Worm (Caenorhabditis elegans) whole organism, L4 larva: ENCODE data around the gene mep-1.

ENCODE experiments used
- D1046.2 ChIP-seq: fragments of 200-800 bp; sonication (Bioruptor generic); IDR thresholded peaks from 2 replicates; pipeline ENCODE4 v1.3.6; 2022; ENCODE audit warnings: missing genetic modification characterization, missing compliant biosample characterization
- F10B5.3 ChIP-seq: sonication (generic microtip); optimal IDR thresholded peaks from 2 replicates; lab custom pipeline; 2016; ENCODE audit warnings: mild to moderate bottlenecking, missing genetic modification characterization, missing compliant biosample characterization
- F26F4.8 ChIP-seq: fragments of 200-800 bp; sonication (Bioruptor generic); conservative IDR thresholded peaks from 2 replicates; pipeline ENCODE4 v1.3.6; 2022; ENCODE audit warnings: missing genetic modification characterization, missing compliant biosample characterization
- F37D6.2 ChIP-seq: sonication (generic microtip); optimal IDR thresholded peaks from 2 replicates; lab custom pipeline; 2016; ENCODE audit warnings: mild to moderate bottlenecking, missing genetic modification characterization, missing compliant biosample characterization
- T26A8.4 ChIP-seq: fragments of 200-800 bp; sonication (Bioruptor generic); IDR thresholded peaks from 2 replicates; pipeline ENCODE4 v1.3.6; 2022; ENCODE audit warnings: missing genetic modification characterization, missing compliant biosample characterization
- Y5F2A.4 ChIP-seq: fragments of 200-800 bp; sonication (Bioruptor generic); optimal IDR thresholded peaks from 2 replicates; lab custom pipeline; 2018; ENCODE audit warnings: mild to moderate bottlenecking, missing genetic modification characterization, missing compliant biosample characterization
- aha-1 ChIP-seq: fragments of 150-350 bp; peaks from one replicate; lab custom pipeline; 2014; ENCODE audit warnings: missing biosample characterization, missing genetic modification characterization
- aly-2 ChIP-seq: sonication (generic microtip); optimal IDR thresholded peaks from 2 replicates; lab custom pipeline; 2018; ENCODE audit warnings: missing biosample characterization, missing genetic modification characterization
- ama-1 ChIP-seq: fragments of 150-350 bp; optimal IDR thresholded peaks from 2 replicates; lab custom pipeline; 2014; ENCODE audit warnings: inconsistent platforms, mixed read lengths
- arid-1 ChIP-seq: fragments of 200-800 bp; sonication (Bioruptor generic); conservative IDR thresholded peaks from 2 replicates; pipeline ENCODE4 v1.3.6; 2022; ENCODE audit warnings: missing genetic modification reagents, missing genetic modification characterization, missing compliant biosample characterization
- attf-4 ChIP-seq: sonication (generic microtip); optimal IDR thresholded peaks from 3 replicates; lab custom pipeline; 2017; ENCODE audit warnings: missing biosample characterization, missing genetic modification characterization
- ceh-20 ChIP-seq: fragments of 200-800 bp; sonication (Bioruptor generic); IDR thresholded peaks from 2 replicates; pipeline ENCODE4 v1.3.6; 2022; ENCODE audit warnings: missing genetic modification reagents, missing genetic modification characterization, missing compliant biosample characterization
- ceh-28 ChIP-seq: fragments of 150-350 bp; optimal IDR thresholded peaks from 2 replicates; lab custom pipeline; 2014; ENCODE audit warnings: missing biosample characterization, missing genetic modification reagents, missing genetic modification characterization
- ces-1 ChIP-seq: fragments of 150-350 bp; sonication (generic microtip); optimal IDR thresholded peaks from 4 replicates; lab custom pipeline; 2014; ENCODE audit warnings: missing biosample characterization, missing genetic modification reagents, missing genetic modification characterization
- daf-16 ChIP-seq, 3 experiments: sonication (generic microtip); optimal IDR thresholded peaks; 2 replicates each; lab custom pipeline; 2016 to 2017; ENCODE audit warnings: missing genetic modification characterization in 3 of 3, missing genetic modification reagents in 3 of 3, mild to moderate bottlenecking in 2 of 3, missing compliant biosample characterization in 2 of 3, missing biosample characterization in 1 of 3, moderate library complexity in 1 of 3
- dpl-1 ChIP-seq: fragments of 150-350 bp; optimal IDR thresholded peaks from 2 replicates; lab custom pipeline; 2014; ENCODE audit warnings: missing biosample characterization, missing genetic modification reagents, missing genetic modification characterization
- dve-1 ChIP-seq: sonication (generic microtip); optimal IDR thresholded peaks from 2 replicates; lab custom pipeline; 2017; ENCODE audit warnings: antibody characterized with exemption, mild to moderate bottlenecking, missing genetic modification characterization, missing compliant biosample characterization; ENCODE audit not compliant: insufficient read depth
- egl-43 ChIP-seq: fragments of 200-800 bp; sonication (Bioruptor generic); IDR thresholded peaks from 2 replicates; pipeline ENCODE4 v1.3.6; 2022; ENCODE audit warnings: missing genetic modification reagents, missing genetic modification characterization, missing compliant biosample characterization
- gei-8 ChIP-seq: fragments of 200-800 bp; sonication (Bioruptor generic); optimal IDR thresholded peaks from 2 replicates; lab custom pipeline; 2018; ENCODE audit warnings: mild to moderate bottlenecking, missing genetic modification characterization, missing compliant biosample characterization
- hlh-30 ChIP-seq: sonication (generic microtip); optimal IDR thresholded peaks from 2 replicates; lab custom pipeline; 2017; ENCODE audit warnings: antibody characterized with exemption, mild to moderate bottlenecking, missing genetic modification characterization, missing compliant biosample characterization; ENCODE audit not compliant: insufficient read depth
- hmg-1.1 ChIP-seq: fragments of 200-800 bp; sonication (Bioruptor generic); IDR thresholded peaks from 2 replicates; pipeline ENCODE4 v1.3.6; 2022; ENCODE audit warnings: missing genetic modification reagents, missing genetic modification characterization, missing compliant biosample characterization
- lim-7 ChIP-seq: fragments of 200-800 bp; sonication (Bioruptor generic); IDR thresholded peaks from 2 replicates; pipeline ENCODE4 v1.3.6; 2022; ENCODE audit warnings: missing genetic modification characterization, missing compliant biosample characterization
- lin-13 ChIP-seq: fragments of 150-350 bp; optimal IDR thresholded peaks from 2 replicates; lab custom pipeline; 2014; ENCODE audit warnings: missing biosample characterization, missing genetic modification reagents, missing genetic modification characterization
- madf-5 ChIP-seq, 2 experiments: fragments of 200-800 bp; sonication (Bioruptor generic); IDR thresholded peaks; 2 replicates each; pipeline ENCODE4 v1.3.6; 2022; ENCODE audit warnings: missing compliant biosample characterization in 2 of 2, missing genetic modification characterization in 2 of 2
- mep-1 ChIP-seq: fragments of 150-350 bp; sonication (generic microtip); optimal IDR thresholded peaks from 3 replicates; lab custom pipeline; 2014; ENCODE audit warnings: missing biosample characterization, missing genetic modification characterization
- mes-2 ChIP-seq: sonication (generic microtip); optimal IDR thresholded peaks from 2 replicates; lab custom pipeline; 2016; ENCODE audit warnings: missing genotype, mild to moderate bottlenecking, missing genetic modification characterization, missing compliant biosample characterization; ENCODE audit not compliant: poor library complexity, severe bottlenecking
- nhr-28 ChIP-seq: fragments of 150-350 bp; optimal IDR thresholded peaks from 2 replicates; lab custom pipeline; 2014; ENCODE audit warnings: missing biosample characterization, missing genetic modification characterization
- nhr-48 ChIP-seq: sonication (generic microtip); optimal IDR thresholded peaks from 2 replicates; lab custom pipeline; 2016; ENCODE audit warnings: mild to moderate bottlenecking, missing genetic modification characterization, missing compliant biosample characterization
- pha-4 ChIP-seq, 2 experiments: fragments of 150-350 bp in 1 of 2; fragments of 200-800 bp in 1 of 2; sonication (Bioruptor generic) in 1 of 2; IDR thresholded peaks in 1 of 2; optimal IDR thresholded peaks in 1 of 2; 2 replicates each; pipeline versions ENCODE4 v1.3.6 to Lab custom; 2014 to 2022; ENCODE audit warnings: missing genetic modification characterization in 2 of 2, missing genetic modification reagents in 2 of 2, missing biosample characterization in 1 of 2, missing compliant biosample characterization in 1 of 2
- sdz-12 ChIP-seq: fragments of 200-800 bp; sonication (Bioruptor generic); optimal IDR thresholded peaks from 2 replicates; lab custom pipeline; 2018; ENCODE audit warnings: mild to moderate bottlenecking, missing genetic modification characterization, missing compliant biosample characterization
- spr-3 ChIP-seq: fragments of 200-800 bp; sonication (Bioruptor generic); optimal IDR thresholded peaks from 2 replicates; lab custom pipeline; 2018; ENCODE audit warnings: mild to moderate bottlenecking, missing genetic modification characterization, missing compliant biosample characterization
- tra-1 ChIP-seq: fragments of 200-800 bp; sonication (Bioruptor generic); IDR thresholded peaks from 2 replicates; pipeline ENCODE4 v1.3.6; 2022; ENCODE audit warnings: missing genetic modification reagents, missing genetic modification characterization, missing compliant biosample characterization
- unc-62 ChIP-seq, 3 experiments: fragments of 150-350 bp in 1 of 3; sonication (generic microtip); optimal IDR thresholded peaks in 2 of 3; peaks in 1 of 3; 1 replicate in 1 of 3; 2 replicates in 2 of 3; lab custom pipeline; 2014 to 2017; ENCODE audit warnings: missing biosample characterization in 3 of 3, missing genetic modification characterization in 3 of 3, missing genetic modification reagents in 3 of 3, missing genotype in 1 of 3
- zag-1 ChIP-seq: fragments of 150-350 bp; optimal IDR thresholded peaks from 2 replicates; lab custom pipeline; 2014; ENCODE audit warnings: missing biosample characterization, missing genetic modification characterization
- zfp-2 ChIP-seq: sonication (generic microtip); optimal IDR thresholded peaks from 2 replicates; lab custom pipeline; 2016; ENCODE audit warnings: mild to moderate bottlenecking, missing genetic modification characterization, missing compliant biosample characterization
- ztf-7 ChIP-seq: fragments of 150-350 bp; optimal IDR thresholded peaks from 2 replicates; lab custom pipeline; 2014; ENCODE audit warnings: missing biosample characterization, missing genetic modification characterization

Gene mep-1

DNA sequence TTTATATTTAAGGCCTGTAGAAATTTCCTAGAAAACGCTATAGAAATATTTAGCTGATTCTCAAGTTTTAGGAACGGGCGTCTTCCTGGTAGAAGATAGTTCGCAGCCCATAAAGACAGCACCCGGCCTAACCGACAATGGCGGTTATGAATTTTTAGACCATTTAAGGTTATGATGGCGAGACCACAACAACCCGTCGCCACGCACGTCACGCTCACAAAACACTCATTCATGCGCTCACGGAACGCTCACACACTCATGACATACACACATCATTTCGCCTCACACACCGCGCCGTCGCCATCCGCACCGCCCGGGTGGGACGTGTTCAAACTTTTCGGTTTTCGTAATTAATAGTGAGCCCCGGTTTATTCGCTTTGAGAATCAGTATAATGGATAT is 757 bp upstream of the mep-1 start:
- TF ChIP-seq aha-1 (tag; lab: Kevin White, UChicago): peak; percentile 88
- TF ChIP-seq nhr-48 (tag; lab: Kevin White, UChicago): no peak
- 0 out of 2 replicates have a peak, but pooled peaks have one; percentile 18 for TF ChIP-seq ceh-20 (GFP tag; lab: Robert Waterston, UW)
- TF ChIP-seq dve-1 (tag; lab: Kevin White, UChicago): peak; percentile 6
- TF ChIP-seq spr-3 (GFP tag; lab: Kevin White, UChicago): no peak
- TF ChIP-seq egl-43 (GFP tag; lab: Robert Waterston, UW): 0 out of 2 replicates have a peak, but pooled peaks have one; percentile 11
- no peak for TF ChIP-seq tra-1
- 0 out of 2 replicates have a peak, but pooled peaks have one; percentile 9 for TF ChIP-seq lim-7 (GFP tag; lab: Robert Waterston, UW)
- no peak for TF ChIP-seq zfp-2 (tag; lab: Kevin White, UChicago)
- TF ChIP-seq hmg-1.1: no peak
- TF ChIP-seq ces-1 (GFP tag; lab: Kevin White, UChicago): no peak
- TF ChIP-seq gei-8 (GFP tag; lab: Kevin White, UChicago): peak; percentile 19
- no peak for TF ChIP-seq dpl-1 (GFP tag; lab: Kevin White, UChicago)
- TF ChIP-seq ceh-28 (tag; lab: Kevin White, UChicago): no peak
- no peak for TF ChIP-seq ztf-7
- TF ChIP-seq hlh-30 (tag; lab: Kevin White, UChicago): peak; percentile 83
- TF ChIP-seq Y5F2A.4 (GFP tag; lab: Kevin White, UChicago): no peak
- TF ChIP-seq F10B5.3: no peak
- no peak for TF ChIP-seq attf-4 (tag; lab: Kevin White, UChicago)
- TF ChIP-seq F26F4.8 (GFP tag; lab: Robert Waterston, UW): no peak
- TF ChIP-seq mes-2 (tag; lab: Kevin White, UChicago): peak; percentile 43
- TF ChIP-seq sdz-12 (GFP tag; lab: Kevin White, UChicago): no peak
- no peak for TF ChIP-seq daf-16 (GFP tag; optimal IDR thresholded peaks at IDR 0.05; lab: Kevin White, UChicago)
- peak; percentile 46 for TF ChIP-seq daf-16 (tag; optimal IDR thresholded peaks at IDR 0.05; lab: Kevin White, UChicago)
- peak; percentile 6 for TF ChIP-seq lin-13 (GFP tag; lab: Kevin White, UChicago)
- TF ChIP-seq F37D6.2 (tag; lab: Kevin White, UChicago): no peak
- no peak for TF ChIP-seq T26A8.4 (GFP tag; lab: Robert Waterston, UW)
- TF ChIP-seq pha-4 (GFP tag; IDR thresholded peaks at IDR 0.05; lab: Robert Waterston, UW): no peak
- no peak for TF ChIP-seq pha-4 (tag; optimal IDR thresholded peaks at IDR 0.05; lab: Kevin White, UChicago)

DNA sequence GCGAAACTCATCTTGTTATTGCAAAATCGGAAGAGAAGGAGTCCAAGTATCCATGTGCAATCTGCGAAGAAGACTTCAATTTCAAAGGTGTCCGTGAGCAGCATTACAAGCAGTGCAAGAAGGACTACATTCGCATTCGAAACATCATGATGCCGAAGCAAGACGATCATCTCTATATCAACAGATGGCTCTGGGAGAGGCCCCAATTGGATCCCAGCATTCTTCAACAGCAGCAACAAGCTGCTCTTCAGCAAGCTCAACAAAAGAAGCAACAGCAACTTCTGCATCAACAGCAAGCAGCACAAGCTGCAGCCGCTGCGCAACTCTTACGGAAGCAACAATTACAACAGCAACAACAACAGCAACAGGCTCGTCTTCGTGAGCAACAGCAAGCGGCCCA is 1.7 kb downstream of the mep-1 start:
- TF ChIP-seq zag-1 (tag; lab: Kevin White, UChicago) (no peak), nhr-28 (tag; lab: Kevin White, UChicago) (no peak), egl-43 (GFP tag; lab: Robert Waterston, UW) (0 out of 2 replicates have a peak, but pooled peaks have one; percentile 2)

- TF ChIP-seq aly-2 (tag; lab: Kevin White, UChicago): peak; percentile 52
- peak; percentile 56 for TF ChIP-seq ama-1
- TF ChIP-seq spr-3 (GFP tag; lab: Kevin White, UChicago): no peak
- TF ChIP-seq madf-5 (GFP tag; IDR thresholded peaks at IDR 0.05; lab: Robert Waterston, UW): no peak
- TF ChIP-seq mep-1 (tag; lab: Kevin White, UChicago): peak; percentile 67
- no peak for TF ChIP-seq arid-1 (GFP tag; lab: Robert Waterston, UW)
- TF ChIP-seq aha-1 (tag; lab: Kevin White, UChicago): peak; percentile 47
Observed at ce11 chrIV:11527752-11528151, 3.3 kb downstream of the mep-1 start, which contains the start of gene M04B2.2. M04B2.2 (plus strand) TSS chrIV:11528052.

ce11 chrIV:11548671-11549070 is 24.2 kb downstream of the mep-1 start, which contains the start of gene M04B2.7:
M04B2.7 (minus strand) TSS chrIV:11548771.
- TF ChIP-seq unc-62 (GFP tag; optimal IDR thresholded peaks at IDR 0.05 in 1 of 2; lab: Kevin White, UChicago) (peak in 1 of 2 experiments; percentile 53), unc-62 (tag; optimal IDR thresholded peaks at IDR 0.05; lab: Kevin White, UChicago) (no peak), D1046.2 (GFP tag; lab: Robert Waterston, UW) (no peak)
